Worm (Caenorhabditis elegans): Measurements from ENCODE around the gene F17C11.6.

The F17C11.6 gene

ce11 chrV:10931189-10931588 lies 23.7 kb upstream of the F17C11.6 start, which contains the start of gene scvp-1:
Gene scvp-1 (minus strand): TSS chrV:10931289.
- TF ChIP-seq unc-62 (GFP tag; optimal IDR thresholded peaks at IDR 0.05) (no peak), egl-13 (tag; optimal IDR thresholded peaks at IDR 0.05) (no peak), pqm-1 (tag; optimal IDR thresholded peaks at IDR 0.05) (no peak)

- TF ChIP-seq elt-3 (tag; optimal IDR thresholded peaks at IDR 0.05) (no peak), lin-35 (GFP tag; optimal IDR thresholded peaks at IDR 0.05) (peak in 1 of 2 experiments; percentile 19), elt-2 (tag; optimal IDR thresholded peaks at IDR 0.05) (peak; percentile 89), nhr-11 (tag; optimal IDR thresholded peaks at IDR 0.05) (no peak), unc-98 (GFP tag; IDR thresholded peaks at IDR 0.05) (no peak), fkh-8 (tag; optimal IDR thresholded peaks at IDR 0.05) (no peak), nhr-20 (tag; optimal IDR thresholded peaks at IDR 0.05) (peak; percentile 51), efl-1 (optimal IDR thresholded peaks at IDR 0.05) (no peak), efl-1 (GFP tag; optimal IDR thresholded peaks at IDR 0.05 in 1 of 2) (peak in 1 of 2 experiments; percentile 43)
Observed at ce11 chrV:10932411-10932810, 22.5 kb upstream of the F17C11.6 start, which contains the start of gene F58B4.5. Gene F58B4.5 (plus strand): TSS chrV:10932693.

ce11 chrV:10936681-10937080 lies 18.2 kb upstream of the F17C11.6 start, which contains the start of gene F17C11.12:
Gene F17C11.12 (minus strand): TSS chrV:10936920.
- TF ChIP-seq nhr-20 (tag; optimal IDR thresholded peaks at IDR 0.05) (peak; percentile 1), fos-1 (tag; optimal IDR thresholded peaks at IDR 0.05) (no peak), rnt-1 (tag; optimal IDR thresholded peaks at IDR 0.05) (no peak), fkh-8 (tag; optimal IDR thresholded peaks at IDR 0.05) (no peak), unc-62 (GFP tag; optimal IDR thresholded peaks at IDR 0.05) (no peak), lsy-2 (tag; optimal IDR thresholded peaks at IDR 0.05) (no peak), Y116A8C.19 (tag; optimal IDR thresholded peaks at IDR 0.05; ENCODE audit: borderline replicate concordance) (no peak), lin-14 (GFP tag; optimal IDR thresholded peaks at IDR 0.05) (no peak), hlh-4 (tag; optimal IDR thresholded peaks at IDR 0.05) (no peak), elt-2 (tag; optimal IDR thresholded peaks at IDR 0.05) (peak; percentile 83), ces-1 (GFP tag; optimal IDR thresholded peaks at IDR 0.05) (no peak), pqm-1 (tag; optimal IDR thresholded peaks at IDR 0.05) (no peak), efl-1 (optimal IDR thresholded peaks at IDR 0.05) (no peak), efl-1 (GFP tag; optimal IDR thresholded peaks at IDR 0.05 in 1 of 2) (no peak), nhr-84 (tag; optimal IDR thresholded peaks at IDR 0.05) (no peak), unc-130 (tag; optimal IDR thresholded peaks at IDR 0.05) (no peak), zip-4 (GFP tag; optimal IDR thresholded peaks at IDR 0.05) (no peak)

- TF ChIP-seq hlh-17 (GFP tag; optimal IDR thresholded peaks at IDR 0.05; ENCODE audit: borderline replicate concordance) (no peak), snpc-4 (tag; optimal IDR thresholded peaks at IDR 0.05) (no peak), egl-27 (tag; optimal IDR thresholded peaks at IDR 0.05) (no peak), C34B4.2 (tag; optimal IDR thresholded peaks at IDR 0.05) (no peak), lir-3 (tag; optimal IDR thresholded peaks at IDR 0.05; ENCODE audit: poor library complexity) (no peak), mef-2 (tag; optimal IDR thresholded peaks at IDR 0.05) (no peak), F16B12.6 (tag; optimal IDR thresholded peaks at IDR 0.05) (no peak), Y116A8C.19 (tag; optimal IDR thresholded peaks at IDR 0.05; ENCODE audit: borderline replicate concordance) (no peak), jun-1 (tag; optimal IDR thresholded peaks at IDR 0.05) (no peak), pax-3 (tag; optimal IDR thresholded peaks at IDR 0.05) (no peak), nhr-19 (GFP tag; conservative IDR thresholded peaks at IDR 0.05) (peak; percentile 88), unc-98 (GFP tag; IDR thresholded peaks at IDR 0.05) (no peak), efl-3 (GFP tag; optimal IDR thresholded peaks at IDR 0.05) (no peak), grh-1 (GFP tag; IDR thresholded peaks at IDR 0.05) (no peak), fos-1 (tag; optimal IDR thresholded peaks at IDR 0.05) (no peak), nhr-85 (tag) (no peak), C04F5.9 (tag; optimal IDR thresholded peaks at IDR 0.05) (no peak), nhr-76 (tag; optimal IDR thresholded peaks at IDR 0.05) (no peak), mab-9 (GFP tag; IDR thresholded peaks at IDR 0.05) (no peak), nhr-12 (tag; optimal IDR thresholded peaks at IDR 0.05) (no peak), nhr-237 (tag; optimal IDR thresholded peaks at IDR 0.05) (no peak), nhr-71 (tag; optimal IDR thresholded peaks at IDR 0.05) (peak; percentile 88), nhr-28 (tag; optimal IDR thresholded peaks at IDR 0.05) (no peak), unc-62 (GFP tag; optimal IDR thresholded peaks at IDR 0.05) (no peak), ceh-63 (GFP tag; optimal IDR thresholded peaks at IDR 0.05) (no peak), sup-37 (GFP tag; optimal IDR thresholded peaks at IDR 0.05) (no peak), lin-13 (GFP tag; optimal IDR thresholded peaks at IDR 0.05) (no peak), unc-30 (tag; optimal IDR thresholded peaks at IDR 0.05) (no peak), lin-15B (tag; optimal IDR thresholded peaks at IDR 0.05) (no peak)
Observed at ce11 chrV:10937294-10937693, 17.6 kb upstream of the F17C11.6 start.

All from whole organism, L1 larva.